Fruit fly (Drosophila melanogaster) whole organism, prepupa: ENCODE data around the gene upSET.
A peak's percentile ranks its signal among the peaks of the same experiment; 100 is the strongest.

Experiments
- Blimp-1 ChIP-seq: fragments of 200-800 bp; sonication (Bioruptor generic); optimal IDR thresholded peaks from 3 replicates; lab custom pipeline; 2017; ENCODE audit warnings: missing biosample characterization, missing genetic modification characterization, mild to moderate bottlenecking, moderate library complexity, missing genetic modification reagents
- CG10631 ChIP-seq: fragments of 200-800 bp; sonication (Bioruptor generic); optimal IDR thresholded peaks from 2 replicates; lab custom pipeline; 2016; ENCODE audit warnings: missing biosample characterization, missing genetic modification characterization
- CG11762 ChIP-seq: fragments of 200-800 bp; sonication (Bioruptor generic); optimal IDR thresholded peaks from 3 replicates; lab custom pipeline; 2016; ENCODE audit warnings: missing biosample characterization, missing genetic modification characterization; ENCODE audit not compliant: insufficient read depth
- CG11902 ChIP-seq: fragments of 200-800 bp; sonication (Bioruptor generic); optimal IDR thresholded peaks from 3 replicates; lab custom pipeline; 2016; ENCODE audit warnings: missing biosample characterization, missing genetic modification characterization
- CG15336 ChIP-seq: fragments of 200-800 bp; sonication (Bioruptor generic); IDR thresholded peaks from 2 replicates; pipeline ENCODE4 v1.3.6; 2022; ENCODE audit warnings: missing biosample characterization, missing genetic modification characterization
- CG1621 ChIP-seq: fragments of 200-800 bp; sonication (Bioruptor generic); optimal IDR thresholded peaks from 3 replicates; lab custom pipeline; 2018; ENCODE audit warnings: missing biosample characterization, mild to moderate bottlenecking, missing genetic modification characterization
- CG16779 ChIP-seq: fragments of 200-800 bp; sonication (Bioruptor generic); optimal IDR thresholded peaks from 3 replicates; lab custom pipeline; 2017; ENCODE audit warnings: missing biosample characterization, mild to moderate bottlenecking, missing genetic modification characterization
- CG3032 ChIP-seq: fragments of 200-800 bp; optimal IDR thresholded peaks from 2 replicates; lab custom pipeline; 2019; ENCODE audit warnings: missing biosample characterization, mild to moderate bottlenecking, missing genetic modification characterization, moderate library complexity
- CG31627 ChIP-seq: fragments of 200-800 bp; sonication (Bioruptor generic); optimal IDR thresholded peaks from 3 replicates; lab custom pipeline; 2016; ENCODE audit warnings: missing biosample characterization, missing genetic modification characterization
- CG3919 ChIP-seq: fragments of 200-800 bp; sonication (Bioruptor generic); optimal IDR thresholded peaks from 3 replicates; lab custom pipeline; 2016; ENCODE audit warnings: missing biosample characterization, missing genetic modification characterization
- CG4318 ChIP-seq: fragments of 200-800 bp; sonication (Bioruptor generic); optimal IDR thresholded peaks from 3 replicates; lab custom pipeline; 2017; ENCODE audit warnings: missing biosample characterization, mild to moderate bottlenecking, missing genetic modification characterization
- CG6163 ChIP-seq: fragments of 200-800 bp; sonication (Bioruptor generic); IDR thresholded peaks from 3 replicates; pipeline ENCODE4 v1.3.6; 2022; ENCODE audit warnings: missing biosample characterization, missing genetic modification characterization
- CG6276 ChIP-seq: fragments of 200-800 bp; sonication (Bioruptor generic); optimal IDR thresholded peaks from 2 replicates; lab custom pipeline; 2017; ENCODE audit warnings: missing biosample characterization, mild to moderate bottlenecking, missing genetic modification characterization
- CG6792 ChIP-seq: fragments of 200-800 bp; sonication (Bioruptor generic); optimal IDR thresholded peaks from 3 replicates; lab custom pipeline; 2016; ENCODE audit warnings: missing biosample characterization, missing genetic modification characterization
- CG6808 ChIP-seq: fragments of 200-800 bp; sonication (Bioruptor generic); optimal IDR thresholded peaks from 3 replicates; lab custom pipeline; 2017; ENCODE audit warnings: missing biosample characterization, missing genetic modification characterization, mild to moderate bottlenecking, moderate library complexity, missing genetic modification reagents
- CG6854 ChIP-seq: fragments of 200-800 bp; sonication (Bioruptor generic); optimal IDR thresholded peaks from 2 replicates; lab custom pipeline; 2017; ENCODE audit warnings: missing biosample characterization, mild to moderate bottlenecking, missing genetic modification characterization
- CG8119 ChIP-seq: fragments of 200-800 bp; sonication (Bioruptor generic); IDR thresholded peaks from 3 replicates; pipeline ENCODE4 v1.3.6; 2022; ENCODE audit warnings: missing biosample characterization, missing genetic modification characterization
- CG8319 ChIP-seq: fragments of 200-800 bp; sonication (Bioruptor generic); optimal IDR thresholded peaks from 3 replicates; lab custom pipeline; 2016; ENCODE audit warnings: missing biosample characterization, missing genetic modification characterization
- CG8632 ChIP-seq: fragments of 200-800 bp; sonication (Bioruptor generic); optimal IDR thresholded peaks from 3 replicates; lab custom pipeline; 2016; ENCODE audit warnings: missing biosample characterization, missing genetic modification characterization
- CG9139 ChIP-seq: fragments of 200-800 bp; sonication (Bioruptor generic); optimal IDR thresholded peaks from 3 replicates; lab custom pipeline; 2017; ENCODE audit warnings: missing biosample characterization, mild to moderate bottlenecking, missing genetic modification characterization
- Eip75B ChIP-seq: fragments of 200-800 bp; sonication (Bioruptor generic); optimal IDR thresholded peaks from 3 replicates; lab custom pipeline; 2016; ENCODE audit warnings: missing biosample characterization, missing genetic modification characterization
- Eip93F ChIP-seq: fragments of 200-800 bp; sonication (Bioruptor generic); optimal IDR thresholded peaks from 2 replicates; lab custom pipeline; 2016; ENCODE audit warnings: missing biosample characterization, mild to moderate bottlenecking, missing genetic modification characterization
- Ets21C ChIP-seq: fragments of 200-800 bp; sonication (Bioruptor generic); optimal IDR thresholded peaks from 3 replicates; lab custom pipeline; 2016; ENCODE audit warnings: missing biosample characterization, missing genetic modification characterization
- Ets96B ChIP-seq: fragments of 200-800 bp; optimal IDR thresholded peaks from 2 replicates; lab custom pipeline; 2019; ENCODE audit warnings: missing biosample characterization, mild to moderate bottlenecking, missing genetic modification characterization, moderate library complexity
- Gug ChIP-seq: fragments of 200-800 bp; sonication (Bioruptor generic); IDR thresholded peaks from 2 replicates; pipeline ENCODE4 v1.3.6; 2022; ENCODE audit warnings: missing biosample characterization, missing genetic modification characterization
- Hr39 ChIP-seq: fragments of 200-800 bp; sonication (Bioruptor generic); optimal IDR thresholded peaks from 2 replicates; lab custom pipeline; 2016; ENCODE audit warnings: missing biosample characterization, missing genetic modification characterization
- Hr4 ChIP-seq: fragments of 200-800 bp; sonication (Bioruptor generic); optimal IDR thresholded peaks from 3 replicates; lab custom pipeline; 2016; ENCODE audit warnings: missing biosample characterization, missing genetic modification characterization
- Lpt ChIP-seq: fragments of 200-800 bp; sonication (Bioruptor generic); optimal IDR thresholded peaks from 3 replicates; lab custom pipeline; 2016; ENCODE audit warnings: missing biosample characterization, missing genetic modification characterization
- Met ChIP-seq: fragments of 200-800 bp; sonication (Bioruptor generic); optimal IDR thresholded peaks from 3 replicates; lab custom pipeline; 2016; ENCODE audit warnings: missing biosample characterization, missing genetic modification characterization
- OdsH ChIP-seq: fragments of 200-800 bp; sonication (Bioruptor generic); optimal IDR thresholded peaks from 3 replicates; lab custom pipeline; 2016; ENCODE audit warnings: missing biosample characterization, missing genetic modification characterization
- Smox ChIP-seq: fragments of 200-800 bp; sonication (Bioruptor generic); optimal IDR thresholded peaks from 3 replicates; lab custom pipeline; 2016; ENCODE audit warnings: missing biosample characterization, missing genetic modification characterization
- Sox14 ChIP-seq: fragments of 200-800 bp; sonication (Bioruptor generic); optimal IDR thresholded peaks from 3 replicates; lab custom pipeline; 2016; ENCODE audit warnings: missing biosample characterization, missing genetic modification characterization
- Sox15 ChIP-seq: fragments of 200-800 bp; sonication (Bioruptor generic); optimal IDR thresholded peaks from 3 replicates; lab custom pipeline; 2016; ENCODE audit warnings: missing biosample characterization, missing genetic modification characterization
- achi ChIP-seq: fragments of 200-800 bp; sonication (Bioruptor generic); optimal IDR thresholded peaks from 3 replicates; lab custom pipeline; 2016; ENCODE audit warnings: missing biosample characterization, missing genetic modification characterization
- acj6 ChIP-seq: fragments of 200-800 bp; sonication (Bioruptor generic); optimal IDR thresholded peaks from 3 replicates; lab custom pipeline; 2016; ENCODE audit warnings: missing biosample characterization, missing genetic modification characterization
- cyc ChIP-seq: fragments of 200-800 bp; sonication (Bioruptor generic); optimal IDR thresholded peaks from 3 replicates; lab custom pipeline; 2016; ENCODE audit warnings: missing biosample characterization, missing genetic modification characterization
- dac ChIP-seq: fragments of 200-800 bp; sonication (Bioruptor generic); optimal IDR thresholded peaks from 2 replicates; lab custom pipeline; 2017; ENCODE audit warnings: missing biosample characterization, mild to moderate bottlenecking, missing genetic modification characterization
- eg ChIP-seq: fragments of 200-800 bp; sonication (Bioruptor generic); IDR thresholded peaks from 3 replicates; pipeline ENCODE4 v1.3.6; 2022; ENCODE audit warnings: missing biosample characterization, missing genetic modification characterization
- esn ChIP-seq: fragments of 200-800 bp; sonication (Bioruptor generic); optimal IDR thresholded peaks from 2 replicates; lab custom pipeline; 2016; ENCODE audit warnings: missing biosample characterization, mild to moderate bottlenecking, missing genetic modification characterization, moderate library complexity
- fd59A ChIP-seq: fragments of 200-800 bp; sonication (Bioruptor generic); optimal IDR thresholded peaks from 2 replicates; lab custom pipeline; 2017; ENCODE audit warnings: missing biosample characterization, mild to moderate bottlenecking, missing genetic modification characterization, missing genetic modification reagents
- fd85E ChIP-seq: fragments of 200-800 bp; sonication (Bioruptor generic); optimal IDR thresholded peaks from 3 replicates; lab custom pipeline; 2016; ENCODE audit warnings: missing biosample characterization, missing genetic modification characterization
- lz ChIP-seq: fragments of 200-800 bp; sonication (Bioruptor generic); optimal IDR thresholded peaks from 3 replicates; lab custom pipeline; 2016; ENCODE audit warnings: missing biosample characterization, missing genetic modification characterization
- net ChIP-seq: fragments of 200-800 bp; sonication (Bioruptor generic); optimal IDR thresholded peaks from 3 replicates; lab custom pipeline; 2016; ENCODE audit warnings: missing biosample characterization, missing genetic modification characterization
- pdm3 ChIP-seq: fragments of 200-800 bp; sonication (Bioruptor generic); optimal IDR thresholded peaks from 3 replicates; lab custom pipeline; 2016; ENCODE audit warnings: missing biosample characterization, missing genetic modification characterization
- salr ChIP-seq, 2 experiments: fragments of 200-800 bp; sonication (Bioruptor generic); optimal IDR thresholded peaks; 3 replicates each; lab custom pipeline; 2016 to 2018; ENCODE audit warnings: missing biosample characterization in 2 of 2, missing genetic modification characterization in 2 of 2, mild to moderate bottlenecking in 1 of 2
- ss ChIP-seq, 2 experiments: fragments of 200-800 bp; sonication (Bioruptor generic); optimal IDR thresholded peaks; 2 replicates in 1 of 2; 3 replicates in 1 of 2; lab custom pipeline; 2017 to 2018; ENCODE audit warnings: mild to moderate bottlenecking in 2 of 2, missing biosample characterization in 2 of 2, missing genetic modification characterization in 2 of 2, moderate library complexity in 1 of 2
- topi ChIP-seq: fragments of 200-800 bp; sonication (Bioruptor generic); optimal IDR thresholded peaks from 3 replicates; lab custom pipeline; 2016; ENCODE audit warnings: missing biosample characterization, missing genetic modification characterization
- vri ChIP-seq: fragments of 200-800 bp; sonication (Bioruptor generic); optimal IDR thresholded peaks from 3 replicates; lab custom pipeline; 2016; ENCODE audit warnings: missing biosample characterization, mild to moderate bottlenecking, missing genetic modification characterization

The upSET gene

dm6 chr3L:14049620-14050253, 47.8 kb downstream of the upSET start, which contains the start of gene Neurl4 (continued):
- TF ChIP-seq ss (GFP tag; optimal IDR thresholded peaks at IDR 0.05; lab: Kevin White, UChicago) (no peak), Gug (peak; percentile 83), CG15336 (GFP tag; lab: Robert Waterston, UW) (peak; percentile 80), lz (no peak), CG8119 (GFP tag; lab: Robert Waterston, UW) (peak; percentile 75), CG3032 (tag; lab: Kevin White, UChicago) (peak; percentile 74), Sox14 (GFP tag; lab: Kevin White, UChicago) (no peak), Ets21C (peak; percentile 68)
- TF ChIP-seq, all 60 proteins: peak for 19

dm6 chr3L:14050944-14051548, 49.1 kb downstream of the upSET start, which contains the start of gene CG6833:
Gene CG6833, plus strand, starts transcription at chr3L:14051206.
- peak; percentile 84 for TF ChIP-seq CG31627 (GFP tag; lab: Kevin White, UChicago)
- TF ChIP-seq Met (GFP tag; lab: Kevin White, UChicago) = peak; percentile 65
- TF ChIP-seq CG11762 (GFP tag; lab: Kevin White, UChicago) = peak; percentile 32
- TF ChIP-seq CG11902 = peak; percentile 68
- TF ChIP-seq OdsH (GFP tag; lab: Kevin White, UChicago) = peak; percentile 57
- no peak for TF ChIP-seq fd59A (GFP tag; lab: Kevin White, UChicago)
- TF ChIP-seq eg (GFP tag; lab: Robert Waterston, UW) = peak; percentile 71
- peak; percentile 67 for TF ChIP-seq CG3032 (tag; lab: Kevin White, UChicago)
- no peak for TF ChIP-seq CG9139 (GFP tag; lab: Kevin White, UChicago)
- TF ChIP-seq CG6276 (GFP tag; lab: Kevin White, UChicago) = no peak
- peak; percentile 27 for TF ChIP-seq CG1621 (tag; lab: Kevin White, UChicago)
- TF ChIP-seq cyc (GFP tag; lab: Kevin White, UChicago) = peak; percentile 87
- TF ChIP-seq pdm3 (GFP tag; lab: Kevin White, UChicago) = peak; percentile 70
- peak; percentile 75 for TF ChIP-seq lz
- peak; percentile 65 for TF ChIP-seq Ets21C
- no peak for TF ChIP-seq CG6854 (GFP tag; lab: Kevin White, UChicago)
- TF ChIP-seq dac = no peak
- peak; percentile 15 for TF ChIP-seq Lpt
- TF ChIP-seq CG6163 (GFP tag; lab: Robert Waterston, UW) = peak; percentile 82
- TF ChIP-seq Smox (GFP tag; lab: Kevin White, UChicago) = peak; percentile 57
- TF ChIP-seq vri (GFP tag; lab: Kevin White, UChicago) = no peak
- peak; percentile 83 for TF ChIP-seq CG3919 (GFP tag; lab: Kevin White, UChicago)
- no peak for TF ChIP-seq fd85E (GFP tag; lab: Kevin White, UChicago)
- peak; percentile 75 for TF ChIP-seq Sox14 (GFP tag; lab: Kevin White, UChicago)
- peak; percentile 51 for TF ChIP-seq Sox15 (GFP tag; lab: Kevin White, UChicago)
- TF ChIP-seq Blimp-1 = no peak
- peak; percentile 15 for TF ChIP-seq CG6792 (GFP tag; lab: Kevin White, UChicago)
- peak; percentile 47 for TF ChIP-seq CG8319 (GFP tag; lab: Kevin White, UChicago)
- peak; percentile 73 for TF ChIP-seq topi (GFP tag; lab: Kevin White, UChicago)
- peak; percentile 85 for TF ChIP-seq Hr39 (GFP tag; lab: Kevin White, UChicago)
- TF ChIP-seq Eip93F (GFP tag; lab: Kevin White, UChicago) = no peak
- peak; percentile 40 for TF ChIP-seq CG4318 (GFP tag; lab: Kevin White, UChicago)
- peak; percentile 56 for TF ChIP-seq achi (GFP tag; lab: Kevin White, UChicago)
- peak; percentile 13 for TF ChIP-seq CG8632 (GFP tag; lab: Kevin White, UChicago)
- TF ChIP-seq Gug = no peak
- TF ChIP-seq CG10631 (GFP tag; lab: Kevin White, UChicago) = peak; percentile 60
- peak; percentile 73 for TF ChIP-seq Hr4
- peak; percentile 54 for TF ChIP-seq net
- TF ChIP-seq CG6808 = no peak
- TF ChIP-seq CG16779 = no peak
- peak; percentile 71 for TF ChIP-seq esn (GFP tag; lab: Kevin White, UChicago)
- peak; percentile 34 for TF ChIP-seq acj6 (GFP tag; lab: Kevin White, UChicago)
- TF ChIP-seq salr (GFP tag; optimal IDR thresholded peaks at IDR 0.05; lab: Kevin White, UChicago) = no peak
- TF ChIP-seq Eip75B (GFP tag; lab: Kevin White, UChicago) = peak; percentile 45
- peak; percentile 44 for TF ChIP-seq Ets96B (tag; lab: Kevin White, UChicago)
